Fruit fly (Drosophila melanogaster) S2 (cell line): ENCODE data around the gene Gbs-70E.

Experiments
- CG8478 ChIP-seq: fragments of >200 bp; optimal IDR thresholded peaks from 2 replicates; lab custom pipeline; 2018
- CTCF ChIP-seq, 2 experiments: fragments of >200 bp; optimal IDR thresholded peaks; 2 replicates each; lab custom pipeline; 2018

DNA sequence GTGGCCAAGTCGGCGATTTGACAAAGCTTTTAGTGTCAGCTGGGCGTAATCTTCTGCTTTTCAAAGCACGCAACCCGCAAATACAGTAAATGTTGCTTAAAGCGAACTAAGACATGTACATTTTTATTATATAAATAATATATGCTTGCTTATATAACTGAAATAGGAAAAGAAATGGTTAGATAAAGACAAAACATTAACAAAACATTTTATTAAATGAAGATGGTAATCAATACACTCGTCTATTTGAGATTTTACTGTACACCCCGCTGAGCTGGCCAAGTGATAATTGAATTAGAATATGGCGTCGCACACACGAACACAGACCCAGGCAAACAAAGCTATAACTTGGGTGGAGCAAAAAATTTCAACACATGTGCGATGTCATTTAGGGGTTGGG, 23.9 kb upstream of the Gbs-70E start:
- TF ChIP-seq CG8478 (lab: Kevin White, UChicago) (no peak), CTCF (optimal IDR thresholded peaks at IDR 0.05; lab: Kevin White, UChicago) (no peak)
